Fruit fly (Drosophila melanogaster) whole organism: ENCODE results near the gene Gr10b.

Experiments
- CG8478 ChIP-seq: fragments of >200 bp; optimal IDR thresholded peaks from 2 replicates; lab custom pipeline; 2018; ENCODE audit warnings: inconsistent platforms
- Dll ChIP-seq: fragments of >200 bp; optimal IDR thresholded peaks from 2 replicates; lab custom pipeline; 2017
- EcR ChIP-seq, 2 experiments: fragments of >200 bp; optimal IDR thresholded peaks; 2 replicates each; lab custom pipeline; 2017; ENCODE audit warnings: missing biosample characterization in 2 of 2, missing genetic modification characterization in 2 of 2, missing genetic modification reagents in 2 of 2
- psq ChIP-seq: fragments of >200 bp; optimal IDR thresholded peaks from 2 replicates; lab custom pipeline; 2017
- usp ChIP-seq: fragments of >200 bp; optimal IDR thresholded peaks from 2 replicates; lab custom pipeline; 2017; ENCODE audit warnings: missing biosample characterization, missing genetic modification characterization, mixed read lengths

DNA sequence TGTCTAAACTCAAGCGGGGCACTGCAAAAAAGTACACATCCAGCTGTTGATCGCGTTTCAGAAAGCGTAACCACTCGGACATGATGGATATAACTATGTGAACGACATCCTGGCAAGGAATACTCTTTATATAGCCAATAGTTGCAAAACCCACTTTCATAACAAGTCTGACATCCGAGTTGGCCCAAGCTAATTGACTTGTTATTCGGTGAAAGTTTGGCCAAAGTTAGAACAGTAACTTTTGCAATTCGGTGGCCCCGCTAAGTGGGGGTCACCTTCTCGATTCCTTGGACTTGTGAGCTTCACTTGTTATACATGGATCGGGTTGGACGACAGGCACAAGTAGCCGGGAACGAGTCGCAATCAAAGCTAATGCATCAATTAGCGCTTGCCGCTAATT, 4.3 kb upstream of the Gr10b start, which contains the start of the genes Gr10a and Or10a:
- no peak for TF ChIP-seq CG8478 (lab: Kevin White, UChicago)
- TF ChIP-seq psq (lab: Kevin White, UChicago) = no peak
- TF ChIP-seq usp (GFP tag; lab: Kevin White, UChicago) = no peak
- no peak for TF ChIP-seq EcR (GFP tag; optimal IDR thresholded peaks at IDR 0.05; lab: Kevin White, UChicago)
- TF ChIP-seq Dll (lab: Kevin White, UChicago) = no peak
